Worm (Caenorhabditis elegans) whole organism, L2 larva: ENCODE data around the gene F49C12.6.

Source experiments
- ama-1 ChIP-seq: fragments of 150-350 bp; optimal IDR thresholded peaks from 2 replicates; lab custom pipeline; 2018; ENCODE audit warnings: inconsistent platforms
- fos-1 ChIP-seq: fragments of 150-350 bp; optimal IDR thresholded peaks from 2 replicates; lab custom pipeline; 2014; ENCODE audit warnings: missing biosample characterization, missing genetic modification characterization
- mdl-1 ChIP-seq, 2 experiments: fragments of 150-350 bp in 1 of 2; sonication (generic microtip) in 1 of 2; optimal IDR thresholded peaks; 2 replicates each; lab custom pipeline; 2017; ENCODE audit warnings: missing biosample characterization in 2 of 2, missing genetic modification characterization in 2 of 2
- nhr-21 ChIP-seq: fragments of 150-350 bp; optimal IDR thresholded peaks from 2 replicates; lab custom pipeline; 2014; ENCODE audit warnings: missing biosample characterization, missing genetic modification characterization
- sem-4 ChIP-seq: fragments of 150-350 bp; optimal IDR thresholded peaks from 2 replicates; lab custom pipeline; 2014; ENCODE audit warnings: missing biosample characterization, missing genetic modification reagents, missing genetic modification characterization
- skn-1 ChIP-seq: sonication (generic microtip); optimal IDR thresholded peaks from 2 replicates; lab custom pipeline; 2017; ENCODE audit warnings: missing biosample characterization, missing genetic modification characterization

Gene F49C12.6

DNA sequence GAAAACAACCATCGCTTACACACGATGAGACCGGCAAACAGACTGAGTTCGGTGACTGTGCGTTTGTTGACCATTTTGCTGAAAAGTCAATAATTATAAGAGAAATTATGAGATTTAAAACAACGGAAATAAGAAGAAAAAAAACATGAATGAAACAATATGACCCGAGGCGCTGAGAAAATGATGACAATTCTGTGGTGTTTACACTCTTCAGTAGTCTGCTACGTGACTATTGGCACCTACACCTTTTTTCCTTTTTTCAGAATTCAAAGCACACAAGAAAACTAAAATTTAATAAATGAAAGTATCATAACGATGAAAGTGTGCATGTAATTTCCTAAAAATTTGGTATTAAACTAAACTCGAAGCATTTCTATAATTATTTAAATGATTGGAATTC lies 49.2 kb downstream of the F49C12.6 start, which contains the start of gene Y11D7A.10:
Gene Y11D7A.10, minus strand, starts transcription at position 82 of the 400 bp plus-strand sequence.
- TF ChIP-seq skn-1 (tag; lab: Kevin White, UChicago) (peak; percentile 80), fos-1 (tag; lab: Kevin White, UChicago) (no peak)
- TF ChIP-seq, all 48 proteins: peak for 1

DNA sequence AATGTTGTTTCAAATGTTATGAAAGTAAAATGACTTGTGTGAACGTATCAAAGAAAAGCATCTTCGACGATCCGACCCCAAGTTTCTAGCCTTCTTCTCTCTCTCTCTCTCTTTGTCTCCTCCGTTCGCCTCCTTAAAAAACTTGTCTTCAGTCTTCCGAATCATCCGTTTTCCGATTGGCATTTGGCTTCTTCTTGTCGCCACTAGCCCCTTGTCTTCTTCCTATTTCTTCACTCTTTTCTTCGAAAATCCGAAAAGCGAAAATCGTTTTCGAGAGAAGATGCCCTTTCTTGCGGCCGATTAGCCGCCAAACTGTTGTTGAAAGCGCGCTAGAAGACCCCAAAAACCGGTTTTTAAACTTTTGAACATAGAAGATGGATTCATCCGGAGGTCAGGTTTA lies 50.3 kb downstream of the F49C12.6 start:
- peak; percentile 9 for TF ChIP-seq sem-4 (tag; lab: Kevin White, UChicago)
- no peak for TF ChIP-seq mdl-1 (tag; optimal IDR thresholded peaks at IDR 0.05; lab: Kevin White, UChicago)
- TF ChIP-seq ama-1 = peak; percentile 44
- TF ChIP-seq nhr-21 (tag; lab: Kevin White, UChicago) = peak; percentile 50
